Fruit fly (Drosophila melanogaster): ENCODE measurements around the gene CG1236.
A peak's percentile ranks its signal among the peaks of the same experiment; 100 is the strongest.

Gene CG1236

dm6 chr3R:5758624-5759209, 22.2 kb downstream of the CG1236 start, which contains the start of gene Sec8 (continued):
- TF ChIP-seq vnd (GFP tag; IDR thresholded peaks at IDR 0.05; ENCODE audit: partially characterized antibody) (peak; percentile 73), BEAF-32 (GFP tag; optimal IDR thresholded peaks at IDR 0.05) (peak; percentile 93), pita (GFP tag; optimal IDR thresholded peaks at IDR 0.05) (no peak), Atf-2 (GFP tag; optimal IDR thresholded peaks at IDR 0.05) (no peak), Med (GFP tag) (peak; percentile 93), CG34422 (GFP tag; IDR thresholded peaks at IDR 0.05) (peak; percentile 64; the same call in 2 of the 3 replicates), bigmax (GFP tag; optimal IDR thresholded peaks at IDR 0.05) (no peak), CG7271 (tag; optimal IDR thresholded peaks at IDR 0.05) (no peak), seq (GFP tag; IDR thresholded peaks at IDR 0.05) (no peak), pum (GFP tag; optimal IDR thresholded peaks at IDR 0.05) (peak; percentile 9), CG11398 (GFP tag; optimal IDR thresholded peaks at IDR 0.05) (no peak), CG4820 (GFP tag; optimal IDR thresholded peaks at IDR 0.05) (peak; percentile 28), gem (tag; optimal IDR thresholded peaks at IDR 0.05) (no peak), CG15479 (GFP tag; optimal IDR thresholded peaks at IDR 0.05) (no peak), CG11247 (GFP tag; IDR thresholded peaks at IDR 0.05) (0 out of 2 replicates have a peak, but pooled peaks have one; percentile 17), CG5245 (GFP tag; optimal IDR thresholded peaks at IDR 0.05) (no peak), lbe (GFP tag; optimal IDR thresholded peaks at IDR 0.05) (peak; percentile 17), wor (GFP tag; IDR thresholded peaks at IDR 0.05) (no peak), CG32532 (GFP tag; IDR thresholded peaks at IDR 0.05) (peak; percentile 61), klu (GFP tag; IDR thresholded peaks at IDR 0.05) (no peak), CG11696 (GFP tag; IDR thresholded peaks at IDR 0.05) (no peak), ken (GFP tag; IDR thresholded peaks at IDR 0.05) (no peak), CG16813 (GFP tag; IDR thresholded peaks at IDR 0.05; ENCODE audit: partially characterized antibody) (peak; percentile 90), CG6254 (GFP tag; optimal IDR thresholded peaks at IDR 0.05) (peak; percentile 26), Dbx (GFP tag; IDR thresholded peaks at IDR 0.05) (no peak), CG4617 (GFP tag; optimal IDR thresholded peaks at IDR 0.05; ENCODE audit: borderline replicate concordance) (peak; percentile 92), CG12071 (GFP tag; optimal IDR thresholded peaks at IDR 0.05) (no peak), odd (GFP tag; optimal IDR thresholded peaks at IDR 0.05) (no peak), CG9797 (GFP tag; optimal IDR thresholded peaks at IDR 0.05) (peak; percentile 69), CG6765 (GFP tag; optimal IDR thresholded peaks at IDR 0.05) (no peak), Deaf1 (tag; optimal IDR thresholded peaks at IDR 0.05) (no peak), CG6854 (GFP tag; optimal IDR thresholded peaks at IDR 0.05) (no peak), CG4360 (GFP tag; IDR thresholded peaks at IDR 0.05) (0 out of 2 replicates have a peak, but pooled peaks have one; percentile 5), CG11085 (GFP tag; IDR thresholded peaks at IDR 0.05) (no peak), CG18599 (GFP tag; optimal IDR thresholded peaks at IDR 0.05) (no peak), run (tag; optimal IDR thresholded peaks at IDR 0.05) (no peak), MESR4 (GFP tag; optimal IDR thresholded peaks at IDR 0.05) (peak; percentile 92), unpg (GFP tag; optimal IDR thresholded peaks at IDR 0.05) (no peak), CG4328 (GFP tag; optimal IDR thresholded peaks at IDR 0.05) (no peak), ac (GFP tag; optimal IDR thresholded peaks at IDR 0.05) (no peak), dati (GFP tag; IDR thresholded peaks at IDR 0.05) (no peak), insv (GFP tag; optimal IDR thresholded peaks at IDR 0.05) (no peak), Rfx (GFP tag; IDR thresholded peaks at IDR 0.05) (peak; percentile 66; the same call in 1 of the 2 replicates), Lhr (GFP tag; optimal IDR thresholded peaks at IDR 0.05) (peak; percentile 77), dimm (GFP tag; IDR thresholded peaks at IDR 0.05) (no peak), Sox100B (GFP tag; optimal IDR thresholded peaks at IDR 0.05) (no peak), NFAT (GFP tag; IDR thresholded peaks at IDR 0.05) (no peak; the same call in 1 of the 2 replicates), ara (GFP tag; IDR thresholded peaks at IDR 0.05) (no peak), CG7357 (GFP tag; IDR thresholded peaks at IDR 0.05) (no peak), lilli (GFP tag; optimal IDR thresholded peaks at IDR 0.05) (peak; percentile 67)

All from whole organism, embryonic.